Worm (Caenorhabditis elegans) whole organism, mixed stage, embryonic: ENCODE measurements around the gene nrde-4.

Experiments used
- mls-2 ChIP-seq: sonication (generic microtip); optimal IDR thresholded peaks from 2 replicates; lab custom pipeline; 2016; ENCODE audit warnings: mild to moderate bottlenecking, missing genetic modification characterization, moderate library complexity, missing compliant biosample characterization
- tbx-8 ChIP-seq: fragments of 200-800 bp; sonication (Bioruptor generic); optimal IDR thresholded peaks from 2 replicates; lab custom pipeline; 2018; ENCODE audit warnings: mild to moderate bottlenecking, missing genetic modification characterization, moderate library complexity, missing compliant biosample characterization
- unc-62 ChIP-seq: fragments of 150-350 bp; optimal IDR thresholded peaks from 2 replicates; lab custom pipeline; 2014; ENCODE audit warnings: missing biosample characterization, missing genetic modification reagents, missing genetic modification characterization

DNA sequence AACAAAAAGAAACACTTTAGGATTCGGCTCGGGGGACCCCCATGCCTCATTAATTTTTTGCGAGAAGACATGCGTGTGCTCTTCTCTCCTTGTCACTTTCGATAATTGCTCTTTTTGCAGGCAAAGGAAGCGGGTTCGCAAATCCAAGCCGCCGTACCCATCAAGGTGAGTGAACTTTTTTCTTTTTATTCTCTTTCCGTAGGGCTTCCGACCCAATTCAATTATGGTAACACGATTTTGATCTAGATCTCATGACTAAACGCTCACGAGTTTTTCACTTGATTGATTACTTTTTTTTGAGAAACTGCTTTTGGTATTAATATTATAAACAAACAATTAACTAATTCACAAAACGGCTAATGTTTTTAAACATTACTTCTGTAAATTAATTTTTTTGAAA, 41.5 kb downstream of the nrde-4 start:
- TF ChIP-seq tbx-8 (no peak), unc-62 (GFP tag; lab: Kevin White, UChicago) (no peak), mls-2 (tag; lab: Kevin White, UChicago) (no peak)
